Fruit fly (Drosophila melanogaster): ENCODE results near the gene Diedel3.

- TF ChIP-seq Met (GFP tag; optimal IDR thresholded peaks at IDR 0.05) = no peak
- no peak for TF ChIP-seq CG8119 (GFP tag; IDR thresholded peaks at IDR 0.05)
- no peak for TF ChIP-seq dsx (GFP tag; optimal IDR thresholded peaks at IDR 0.05; ENCODE audit: poor library complexity, severe bottlenecking)
- no peak for TF ChIP-seq CG8632 (GFP tag; optimal IDR thresholded peaks at IDR 0.05)
- TF ChIP-seq CG8319 (GFP tag; optimal IDR thresholded peaks at IDR 0.05) = no peak
- TF ChIP-seq CG16779 (tag; optimal IDR thresholded peaks at IDR 0.05) = no peak
- TF ChIP-seq spab (GFP tag; optimal IDR thresholded peaks at IDR 0.05) = no peak
These were observed 30.2 kb upstream of the Diedel3 start for dm6 chrX:19020062-19020461.
